Fruit fly (Drosophila melanogaster) whole organism, embryonic: ENCODE data around the gene Smvt.
A peak's percentile ranks its signal among the peaks of the same experiment; 100 is the strongest.

ENCODE experiments used
- ATbp ChIP-seq: fragments of 200-800 bp; sonication (Bioruptor generic); optimal IDR thresholded peaks from 2 replicates; lab custom pipeline; 2017; ENCODE audit warnings: missing biosample characterization, mild to moderate bottlenecking, missing genetic modification characterization, missing genetic modification reagents
- Atf3 ChIP-seq: fragments of 200-800 bp; sonication (Bioruptor generic); optimal IDR thresholded peaks from 3 replicates; lab custom pipeline; 2016; ENCODE audit warnings: missing biosample characterization, missing genetic modification characterization
- Awh ChIP-seq: fragments of 200-800 bp; sonication (Bioruptor generic); IDR thresholded peaks from 2 replicates; pipeline ENCODE4, ENCODE4 v1.3.6; 2022; ENCODE audit warnings: missing biosample characterization, missing genetic modification characterization
- CG10147 ChIP-seq: fragments of 200-800 bp; sonication (Bioruptor generic); optimal IDR thresholded peaks from 2 replicates; lab custom pipeline; 2019; ENCODE audit warnings: missing biosample characterization, mild to moderate bottlenecking, missing genetic modification characterization, moderate library complexity
- CG10321 ChIP-seq: fragments of 200-800 bp; sonication (Bioruptor generic); IDR thresholded peaks from 2 replicates; pipeline ENCODE4 v1.3.6; 2022; ENCODE audit warnings: missing biosample characterization, missing genetic modification characterization
- CG11560 ChIP-seq: fragments of 200-800 bp; sonication (Bioruptor generic); IDR thresholded peaks from 3 replicates; pipeline ENCODE4 v1.3.6; 2022; ENCODE audit warnings: missing biosample characterization, missing genetic modification characterization
- CG12299 ChIP-seq: fragments of 200-800 bp; sonication (Bioruptor generic); optimal IDR thresholded peaks from 2 replicates; lab custom pipeline; 2018; ENCODE audit warnings: missing biosample characterization, mild to moderate bottlenecking, missing genetic modification characterization
- CG14014 ChIP-seq: fragments of 200-800 bp; sonication (Bioruptor generic); IDR thresholded peaks from 2 replicates; pipeline ENCODE4 v1.3.6; 2022; ENCODE audit warnings: missing biosample characterization, missing genetic modification characterization
- CG14667 ChIP-seq: fragments of 200-800 bp; sonication (Bioruptor generic); IDR thresholded peaks from 2 replicates; pipeline ENCODE4 v1.3.6; 2022; ENCODE audit warnings: missing biosample characterization, missing genetic modification characterization
- CG15479 ChIP-seq: fragments of 200-800 bp; sonication (Bioruptor generic); optimal IDR thresholded peaks from 3 replicates; lab custom pipeline; 2019; ENCODE audit warnings: missing biosample characterization, mild to moderate bottlenecking, missing genetic modification characterization, moderate library complexity
- CG1603 ChIP-seq: fragments of 200-800 bp; sonication (Bioruptor generic); optimal IDR thresholded peaks from 2 replicates; lab custom pipeline; 2019; ENCODE audit warnings: missing biosample characterization, mild to moderate bottlenecking, missing genetic modification characterization, moderate library complexity
- CG17328 ChIP-seq: fragments of 200-800 bp; sonication (Bioruptor generic); IDR thresholded peaks from 2 replicates; pipeline ENCODE4 v1.3.6; 2022; ENCODE audit warnings: missing biosample characterization, missing genetic modification characterization
- CG17829 ChIP-seq: fragments of 200-800 bp; optimal IDR thresholded peaks from 2 replicates; lab custom pipeline; 2019; ENCODE audit warnings: missing biosample characterization, mild to moderate bottlenecking, missing genetic modification characterization, moderate library complexity
- CG2116 ChIP-seq: fragments of 200-800 bp; sonication (Bioruptor generic); optimal IDR thresholded peaks from 3 replicates; lab custom pipeline; 2018; ENCODE audit warnings: missing biosample characterization, mild to moderate bottlenecking, missing genetic modification characterization
- CG2875 ChIP-seq: fragments of 200-800 bp; sonication (Bioruptor generic); optimal IDR thresholded peaks from 2 replicates; lab custom pipeline; 2017; ENCODE audit warnings: missing biosample characterization, mild to moderate bottlenecking, missing genetic modification characterization, missing genetic modification reagents
- CG31224 ChIP-seq: fragments of 200-800 bp; sonication (Bioruptor generic); IDR thresholded peaks from 2 replicates; pipeline ENCODE4 v1.3.6; 2022; ENCODE audit warnings: missing biosample characterization, missing genetic modification characterization
- CG3281 ChIP-seq: fragments of 200-800 bp; sonication (Bioruptor generic); optimal IDR thresholded peaks from 3 replicates; lab custom pipeline; 2017; ENCODE audit warnings: missing biosample characterization, mild to moderate bottlenecking, missing genetic modification characterization
- CG34224 ChIP-seq: fragments of 200-800 bp; sonication (Bioruptor generic); IDR thresholded peaks from 3 replicates; pipeline ENCODE4 v1.3.6; 2022; ENCODE audit warnings: missing biosample characterization, missing genetic modification characterization; ENCODE audit not compliant: partially characterized antibody
- CG3847 ChIP-seq: fragments of 200-800 bp; sonication (Bioruptor generic); IDR thresholded peaks from 2 replicates; pipeline ENCODE4 v1.3.6; 2022; ENCODE audit warnings: missing biosample characterization, missing genetic modification characterization
- CG4360 ChIP-seq: fragments of 200-800 bp; sonication (Bioruptor generic); IDR thresholded peaks from 2 replicates; pipeline ENCODE4 v1.3.6; 2022; ENCODE audit warnings: missing biosample characterization, missing genetic modification characterization
- CG43689 ChIP-seq: fragments of 200-800 bp; sonication (Bioruptor generic); IDR thresholded peaks from 2 replicates; pipeline ENCODE4 v1.3.6; 2022; ENCODE audit warnings: missing biosample characterization, missing genetic modification characterization
- CG4730 ChIP-seq: fragments of 200-800 bp; sonication (Bioruptor generic); IDR thresholded peaks from 2 replicates; pipeline ENCODE4 v1.3.6; 2022; ENCODE audit warnings: missing biosample characterization, missing genetic modification characterization
- CG5953 ChIP-seq: fragments of 200-800 bp; sonication (Bioruptor generic); IDR thresholded peaks from 2 replicates; pipeline ENCODE4 v1.3.6; 2022; ENCODE audit warnings: missing biosample characterization, missing genetic modification characterization
- CG7357 ChIP-seq: fragments of 200-800 bp; sonication (Bioruptor generic); IDR thresholded peaks from 3 replicates; pipeline ENCODE4 v1.3.6; 2022; ENCODE audit warnings: missing biosample characterization, missing genetic modification characterization
- CG8765 ChIP-seq: fragments of 200-800 bp; sonication (Bioruptor generic); IDR thresholded peaks from 2 replicates; pipeline ENCODE4 v1.3.6; 2022; ENCODE audit warnings: missing biosample characterization, missing genetic modification characterization
- Dip2 ChIP-seq: fragments of 200-800 bp; sonication (Bioruptor generic); IDR thresholded peaks from 2 replicates; pipeline ENCODE4 v1.3.6; 2022; ENCODE audit warnings: missing biosample characterization, missing genetic modification characterization
- Drgx ChIP-seq: fragments of 200-800 bp; sonication (Bioruptor generic); IDR thresholded peaks from 2 replicates; pipeline ENCODE4 v1.3.6; 2022; ENCODE audit warnings: missing biosample characterization, missing genetic modification characterization
- HLH54F ChIP-seq: fragments of 200-800 bp; sonication (Bioruptor generic); optimal IDR thresholded peaks from 3 replicates; lab custom pipeline; 2016; ENCODE audit warnings: missing biosample characterization, missing genetic modification characterization
- HLHmδ ChIP-seq: fragments of 200-800 bp; sonication (Bioruptor generic); optimal IDR thresholded peaks from 2 replicates; lab custom pipeline; 2018; ENCODE audit warnings: missing biosample characterization, mild to moderate bottlenecking, missing genetic modification characterization, moderate library complexity
- Lhr ChIP-seq: fragments of 200-800 bp; sonication (Bioruptor generic); optimal IDR thresholded peaks from 3 replicates; lab custom pipeline; 2017; ENCODE audit warnings: mild to moderate bottlenecking, missing biosample characterization, missing genetic modification reagents, missing genetic modification characterization
- MBD-R2 ChIP-seq: fragments of 200-800 bp; sonication (Bioruptor generic); IDR thresholded peaks from 2 replicates; pipeline ENCODE4 v1.3.6; 2022; ENCODE audit warnings: missing biosample characterization, missing genetic modification characterization
- Mad ChIP-seq: fragments of 200-800 bp; sonication (Bioruptor generic); optimal IDR thresholded peaks from 2 replicates; lab custom pipeline; 2016; ENCODE audit warnings: missing biosample characterization, missing genetic modification characterization
- NK7.1 ChIP-seq: fragments of 200-800 bp; sonication (Bioruptor generic); optimal IDR thresholded peaks from 3 replicates; lab custom pipeline; 2016; ENCODE audit warnings: missing biosample characterization, missing genetic modification characterization
- PHDP ChIP-seq: fragments of 200-800 bp; sonication (Bioruptor generic); optimal IDR thresholded peaks from 3 replicates; lab custom pipeline; 2018; ENCODE audit warnings: missing biosample characterization, mild to moderate bottlenecking, missing genetic modification characterization, moderate library complexity
- Sox102F ChIP-seq: fragments of 200-800 bp; sonication (Bioruptor generic); optimal IDR thresholded peaks from 2 replicates; lab custom pipeline; 2018; ENCODE audit warnings: missing biosample characterization, mild to moderate bottlenecking, missing genetic modification characterization, moderate library complexity
- ase ChIP-seq: fragments of 200-800 bp; sonication (Bioruptor generic); IDR thresholded peaks from 3 replicates; pipeline ENCODE4 v1.3.6; 2022; ENCODE audit warnings: missing biosample characterization, missing genetic modification characterization
- br ChIP-seq: fragments of >200 bp; optimal IDR thresholded peaks from 2 replicates; lab custom pipeline; 2017
- dysf ChIP-seq: fragments of 200-800 bp; sonication (Bioruptor generic); IDR thresholded peaks from 3 replicates; pipeline ENCODE4 v1.3.6; 2022; ENCODE audit warnings: missing biosample characterization, missing genetic modification characterization
- en ChIP-seq: fragments of 200-800 bp; sonication (Bioruptor generic); optimal IDR thresholded peaks from 2 replicates; lab custom pipeline; 2016; ENCODE audit warnings: missing biosample characterization, missing genetic modification characterization
- grn ChIP-seq: fragments of 200-800 bp; sonication (Bioruptor generic); optimal IDR thresholded peaks from 3 replicates; lab custom pipeline; 2017; ENCODE audit warnings: missing biosample characterization, missing genetic modification characterization
- hb ChIP-seq: fragments of 200-800 bp; sonication (Bioruptor generic); IDR thresholded peaks from 3 replicates; pipeline ENCODE4 v1.3.6; 2022; ENCODE audit warnings: missing biosample characterization, missing genetic modification characterization; ENCODE audit not compliant: partially characterized antibody
- hth ChIP-seq: fragments of >200 bp; optimal IDR thresholded peaks from 2 replicates; lab custom pipeline; 2017; ENCODE audit warnings: inconsistent platforms
- mirr ChIP-seq: fragments of 200-800 bp; sonication (Bioruptor generic); optimal IDR thresholded peaks from 3 replicates; lab custom pipeline; 2018; ENCODE audit warnings: missing biosample characterization, mild to moderate bottlenecking, missing genetic modification characterization
- nau ChIP-seq: fragments of 200-800 bp; sonication (Bioruptor generic); optimal IDR thresholded peaks from 3 replicates; lab custom pipeline; 2017; ENCODE audit warnings: missing biosample characterization, mild to moderate bottlenecking, missing genetic modification characterization, missing genetic modification reagents
- pb ChIP-seq: fragments of 200-800 bp; sonication (Bioruptor generic); optimal IDR thresholded peaks from 3 replicates; lab custom pipeline; 2016; ENCODE audit warnings: missing biosample characterization, missing genetic modification characterization
- pita ChIP-seq: fragments of 200-800 bp; sonication (Bioruptor generic); optimal IDR thresholded peaks from 2 replicates; lab custom pipeline; 2017; ENCODE audit warnings: missing biosample characterization, mild to moderate bottlenecking, missing genetic modification characterization
- repo ChIP-seq: fragments of 200-800 bp; sonication (Bioruptor generic); optimal IDR thresholded peaks from 2 replicates; lab custom pipeline; 2016; ENCODE audit warnings: missing biosample characterization, missing genetic modification characterization
- slbo ChIP-seq: fragments of 200-800 bp; sonication (Bioruptor generic); IDR thresholded peaks from 2 replicates; pipeline ENCODE4 v1.3.6; 2022; ENCODE audit warnings: missing biosample characterization, missing genetic modification characterization
- slou ChIP-seq: fragments of 200-800 bp; sonication (Bioruptor generic); optimal IDR thresholded peaks from 3 replicates; lab custom pipeline; 2016; ENCODE audit warnings: missing biosample characterization, missing genetic modification characterization
- zf30C ChIP-seq: fragments of 200-800 bp; sonication (Bioruptor generic); optimal IDR thresholded peaks from 3 replicates; lab custom pipeline; 2018; ENCODE audit warnings: missing biosample characterization, mild to moderate bottlenecking, missing genetic modification characterization

Gene Smvt

DNA sequence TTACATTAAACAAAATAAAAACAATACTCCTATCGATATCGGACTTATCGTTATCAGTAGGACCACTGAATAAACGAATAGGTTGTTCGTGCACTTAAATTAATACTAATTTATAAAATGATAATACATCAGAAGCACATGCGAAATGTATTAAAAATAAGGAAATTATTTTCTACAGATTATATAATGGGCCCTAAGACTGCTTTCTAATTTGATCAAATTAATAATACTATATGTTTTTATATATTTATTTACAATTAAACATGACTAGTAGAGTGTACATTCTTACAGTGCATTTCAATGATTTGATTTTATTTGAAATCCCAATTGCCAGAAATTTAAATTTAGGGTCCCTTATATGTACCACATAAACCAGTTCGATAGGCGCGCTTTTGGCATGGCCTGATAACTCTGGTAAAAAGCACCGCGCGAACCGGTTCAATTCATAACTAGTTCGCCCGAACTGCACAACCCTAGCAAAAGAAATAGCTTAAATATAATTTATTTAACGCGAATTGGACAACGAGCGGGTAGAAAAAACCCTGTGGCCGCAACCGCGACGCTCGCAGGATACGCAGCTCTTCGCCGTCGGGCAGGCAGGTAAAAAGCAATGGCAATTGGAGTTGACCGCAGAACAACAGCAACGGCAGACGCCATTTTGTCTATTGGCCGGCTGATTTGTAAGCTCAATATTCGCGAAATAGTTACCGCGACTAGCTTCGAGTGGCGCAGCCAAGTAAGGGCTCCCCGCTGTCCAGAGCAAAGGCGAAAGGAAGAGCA lies 15.4 kb upstream of the Smvt start, which contains the start of the genes CG2126 and faf (continued):
- TF ChIP-seq CG2875 (GFP tag; lab: Kevin White, UChicago) (peak; percentile 16), CG1603 (tag; lab: Kevin White, UChicago) (no peak), CG17829 (tag; lab: Kevin White, UChicago) (peak; percentile 89), grn (no peak), HLH54F (GFP tag; lab: Kevin White, UChicago) (peak; percentile 64), HLHmδ (GFP tag; lab: Kevin White, UChicago) (no peak), hb (GFP tag; lab: Robert Waterston, UW) (no peak), CG11560 (tag; lab: Robert Waterston, UW) (0 out of 3 replicates have a peak, but pooled peaks have one; percentile 34), zf30C (GFP tag; lab: Kevin White, UChicago) (peak; percentile 45), CG4730 (GFP tag; lab: Robert Waterston, UW) (peak; percentile 52; the same call in 1 of the 2 replicates), MBD-R2 (peak; percentile 29), PHDP (peak; percentile 82), CG10321 (GFP tag; lab: Robert Waterston, UW) (no peak), CG3281 (GFP tag; lab: Kevin White, UChicago) (peak; percentile 77), CG14667 (GFP tag; lab: Robert Waterston, UW) (0 out of 2 replicates have a peak, but pooled peaks have one; percentile 43), Awh (GFP tag; lab: Robert Waterston, UW) (0 out of 2 replicates have a peak, but pooled peaks have one; percentile 48), CG12299 (tag; lab: Kevin White, UChicago) (peak; percentile 70), repo (GFP tag; lab: Kevin White, UChicago) (peak; percentile 17), Lhr (peak; percentile 38), slou (GFP tag; lab: Kevin White, UChicago) (peak; percentile 16), ase (GFP tag; lab: Robert Waterston, UW) (peak; percentile 72; the same call in 1 of the 3 replicates), NK7.1 (GFP tag; lab: Kevin White, UChicago) (peak; percentile 42), Mad (GFP tag; lab: Kevin White, UChicago) (no peak), hth (no peak), nau (no peak), CG3847 (GFP tag; lab: Robert Waterston, UW) (peak; percentile 71), Drgx (0 out of 2 replicates have a peak, but pooled peaks have one; percentile 14), Atf3 (peak; percentile 3), en (GFP tag; lab: Kevin White, UChicago) (no peak), CG4360 (0 out of 2 replicates have a peak, but pooled peaks have one; percentile 22), CG2116 (GFP tag; lab: Kevin White, UChicago) (peak; percentile 75), CG31224 (GFP tag; lab: Robert Waterston, UW) (peak; percentile 51; the same call in 1 of the 2 replicates), br (lab: Kevin White, UChicago) (no peak), pita (no peak), slbo (GFP tag; lab: Robert Waterston, UW) (peak; percentile 86), CG7357 (GFP tag; lab: Robert Waterston, UW) (peak; percentile 47; the same call in 1 of the 3 replicates), CG10147 (GFP tag; lab: Kevin White, UChicago) (peak; percentile 60), mirr (GFP tag; lab: Kevin White, UChicago) (peak; percentile 47), ATbp (GFP tag; lab: Kevin White, UChicago) (no peak), CG5953 (GFP tag; lab: Robert Waterston, UW) (0 out of 2 replicates have a peak, but pooled peaks have one; percentile 29), CG15479 (GFP tag; lab: Kevin White, UChicago) (no peak), Dip2 (GFP tag; lab: Robert Waterston, UW) (no peak), CG17328 (GFP tag; lab: Robert Waterston, UW) (peak; percentile 76), CG34224 (GFP tag; lab: Robert Waterston, UW) (peak; percentile 51; the same call in 2 of the 3 replicates), CG8765 (GFP tag; lab: Robert Waterston, UW) (peak; percentile 46; the same call in 1 of the 2 replicates), CG14014 (GFP tag; lab: Robert Waterston, UW) (peak; percentile 82), dysf (GFP tag; lab: Robert Waterston, UW) (peak; percentile 79), CG43689 (GFP tag; lab: Robert Waterston, UW) (no peak), Sox102F (GFP tag; lab: Kevin White, UChicago) (peak; percentile 82), pb (GFP tag; lab: Kevin White, UChicago) (no peak)
